Fruit fly (Drosophila melanogaster): Measurements from ENCODE around the gene ND-ACP.

ND-ACP gene

dm6 chr3L:1342133-1342580, 12.4 kb downstream of the ND-ACP start, which contains the start of gene indra (continued):
- peak; percentile 52 for TF ChIP-seq mam (GFP tag; optimal IDR thresholded peaks at IDR 0.05)
- TF ChIP-seq Bgb (GFP tag; IDR thresholded peaks at IDR 0.05; ENCODE audit: partially characterized antibody) = peak; percentile 64
- TF ChIP-seq CG14860 (GFP tag; IDR thresholded peaks at IDR 0.05; ENCODE audit: partially characterized antibody) = peak; percentile 38; the same call in 1 of the 3 replicates
- TF ChIP-seq sqz (GFP tag; optimal IDR thresholded peaks at IDR 0.05) = peak; percentile 92
- no peak for TF ChIP-seq ac (GFP tag; optimal IDR thresholded peaks at IDR 0.05)
- TF ChIP-seq CG32772 (GFP tag; IDR thresholded peaks at IDR 0.05) = peak; percentile 51; the same call in 1 of the 2 replicates
- TF ChIP-seq fu2 (GFP tag; optimal IDR thresholded peaks at IDR 0.05) = peak; percentile 71
- TF ChIP-seq chn (GFP tag; optimal IDR thresholded peaks at IDR 0.05) = peak; percentile 64
- TF ChIP-seq HLH3B (GFP tag; IDR thresholded peaks at IDR 0.05) = no peak
- TF ChIP-seq CG4730 (GFP tag; IDR thresholded peaks at IDR 0.05) = no peak
- no peak; the same call in 1 of the 2 replicates for TF ChIP-seq sna (GFP tag; IDR thresholded peaks at IDR 0.05; ENCODE audit: partially characterized antibody)
- TF ChIP-seq Oaz (GFP tag; IDR thresholded peaks at IDR 0.05) = no peak
- TF ChIP-seq CG11093 (GFP tag; IDR thresholded peaks at IDR 0.05) = no peak
- peak; percentile 21 for TF ChIP-seq ab (GFP tag; optimal IDR thresholded peaks at IDR 0.05)
- no peak for TF ChIP-seq ro (GFP tag; IDR thresholded peaks at IDR 0.05)
- TF ChIP-seq wdn (GFP tag; IDR thresholded peaks at IDR 0.05) = no peak
- TF ChIP-seq CG2875 (GFP tag; optimal IDR thresholded peaks at IDR 0.05) = no peak
- peak; percentile 45 for TF ChIP-seq CG33557 (GFP tag; optimal IDR thresholded peaks at IDR 0.05)
- TF ChIP-seq tll (GFP tag; optimal IDR thresholded peaks at IDR 0.05) = no peak
- no peak for TF ChIP-seq pan (optimal IDR thresholded peaks at IDR 0.05)
- no peak for TF ChIP-seq pan (GFP tag; optimal IDR thresholded peaks at IDR 0.05 in 1 of 2, IDR thresholded peaks at IDR 0.05 in 1 of 2)
- peak; percentile 41; the same call in 2 of the 3 replicates for TF ChIP-seq Doc3 (GFP tag; IDR thresholded peaks at IDR 0.05; ENCODE audit: partially characterized antibody)
- TF ChIP-seq HmgD (GFP tag; optimal IDR thresholded peaks at IDR 0.05) = no peak
- no peak for TF ChIP-seq CG34376 (GFP tag; optimal IDR thresholded peaks at IDR 0.05)
- TF ChIP-seq dysf (GFP tag; IDR thresholded peaks at IDR 0.05) = peak; percentile 39; the same call in 1 of the 3 replicates
- TF ChIP-seq Kr (GFP tag; optimal IDR thresholded peaks at IDR 0.05) = no peak
- no peak for TF ChIP-seq nerfin-2 (GFP tag; IDR thresholded peaks at IDR 0.05; ENCODE audit: partially characterized antibody)
- peak; percentile 72 for TF ChIP-seq Dref (GFP tag; IDR thresholded peaks at IDR 0.05)
- TF ChIP-seq cato (GFP tag; optimal IDR thresholded peaks at IDR 0.05; ENCODE audit: borderline replicate concordance) = peak; percentile 64
- TF ChIP-seq Adf1 (GFP tag; IDR thresholded peaks at IDR 0.05) = no peak
- TF ChIP-seq schlank (tag; optimal IDR thresholded peaks at IDR 0.05) = no peak
- TF ChIP-seq CG17361 (GFP tag; IDR thresholded peaks at IDR 0.05) = no peak; the same call in 2 of the 3 replicates
- no peak for TF ChIP-seq ATbp (GFP tag; optimal IDR thresholded peaks at IDR 0.05)
- peak; percentile 83 for TF ChIP-seq CG2120 (GFP tag; optimal IDR thresholded peaks at IDR 0.05)
- TF ChIP-seq CG15479 (GFP tag; optimal IDR thresholded peaks at IDR 0.05) = peak; percentile 39
- no peak for TF ChIP-seq CG6683 (GFP tag; optimal IDR thresholded peaks at IDR 0.05)
- 0 out of 2 replicates have a peak, but pooled peaks have one; percentile 24 for TF ChIP-seq Rx (GFP tag; IDR thresholded peaks at IDR 0.05)
- peak; percentile 49 for TF ChIP-seq CG12104 (GFP tag; optimal IDR thresholded peaks at IDR 0.05)
- no peak for TF ChIP-seq CG15073 (GFP tag; optimal IDR thresholded peaks at IDR 0.05)
- TF ChIP-seq CG3847 (GFP tag; IDR thresholded peaks at IDR 0.05) = peak; percentile 48
- no peak for TF ChIP-seq CG31365 (tag; optimal IDR thresholded peaks at IDR 0.05)
- TF ChIP-seq sug (tag; optimal IDR thresholded peaks at IDR 0.05) = peak; percentile 73
- peak; percentile 36 for TF ChIP-seq CG10462 (GFP tag; optimal IDR thresholded peaks at IDR 0.05)
- peak; percentile 33 for TF ChIP-seq Lhr (GFP tag; optimal IDR thresholded peaks at IDR 0.05)
- TF ChIP-seq lola (GFP tag; optimal IDR thresholded peaks at IDR 0.05) = peak in 1 of 3 experiments; percentile 53
- TF ChIP-seq onecut (GFP tag; IDR thresholded peaks at IDR 0.05) = no peak
- TF ChIP-seq maf-S (GFP tag; optimal IDR thresholded peaks at IDR 0.05) = no peak
- no peak for TF ChIP-seq abd-A (tag; optimal IDR thresholded peaks at IDR 0.05)
- peak; percentile 46; the same call in 1 of the 3 replicates for TF ChIP-seq Dbx (GFP tag; IDR thresholded peaks at IDR 0.05)
- TF ChIP-seq Sox102F (GFP tag; optimal IDR thresholded peaks at IDR 0.05) = no peak
